Worm (Caenorhabditis elegans) whole organism, L3 larva: Measurements from ENCODE around the gene ZK455.5.

ENCODE experiments used
- R02D3.7 ChIP-seq: fragments of 150-350 bp; optimal IDR thresholded peaks from 2 replicates; lab custom pipeline; 2014; ENCODE audit warnings: missing biosample characterization, missing genetic modification characterization
- ama-1 ChIP-seq: fragments of 150-350 bp; optimal IDR thresholded peaks from 2 replicates; lab custom pipeline; 2018
- ceh-16 ChIP-seq: sonication (generic microtip); optimal IDR thresholded peaks from 2 replicates; lab custom pipeline; 2017; ENCODE audit warnings: missing biosample characterization, missing genetic modification characterization
- egl-27 ChIP-seq: sonication (generic microtip); optimal IDR thresholded peaks from 4 replicates; lab custom pipeline; 2017; ENCODE audit warnings: missing biosample characterization, missing genetic modification reagents, missing genetic modification characterization
- elt-2 ChIP-seq: sonication (generic microtip); optimal IDR thresholded peaks from 2 replicates; lab custom pipeline; 2016; ENCODE audit warnings: missing genetic modification reagents, mild to moderate bottlenecking, missing genetic modification characterization, missing compliant biosample characterization
- hmg-11 ChIP-seq: sonication (generic microtip); optimal IDR thresholded peaks from 2 replicates; lab custom pipeline; 2016; ENCODE audit warnings: missing genetic modification characterization, missing compliant biosample characterization
- lin-15B ChIP-seq: fragments of 150-350 bp; optimal IDR thresholded peaks from 2 replicates; lab custom pipeline; 2014; ENCODE audit warnings: missing biosample characterization, missing genetic modification characterization
- nfya-1 ChIP-seq: sonication (generic microtip); optimal IDR thresholded peaks from 2 replicates; lab custom pipeline; 2017; ENCODE audit warnings: missing genetic modification characterization, mild to moderate bottlenecking, missing compliant biosample characterization, antibody characterized with exemption, moderate library complexity; ENCODE audit not compliant: insufficient read depth
- nhr-11 ChIP-seq: fragments of 150-350 bp; optimal IDR thresholded peaks from 2 replicates; lab custom pipeline; 2014; ENCODE audit warnings: missing biosample characterization, missing genetic modification characterization
- nhr-28 ChIP-seq: fragments of 150-350 bp; optimal IDR thresholded peaks from 2 replicates; lab custom pipeline; 2014; ENCODE audit warnings: missing biosample characterization, missing genetic modification characterization
- pha-4 ChIP-seq: fragments of 150-350 bp; optimal IDR thresholded peaks from 2 replicates; lab custom pipeline; 2014; ENCODE audit warnings: missing biosample characterization, missing genetic modification reagents, missing genetic modification characterization
- pqm-1 ChIP-seq: fragments of 150-350 bp; optimal IDR thresholded peaks from 2 replicates; lab custom pipeline; 2017; ENCODE audit warnings: missing biosample characterization, missing genetic modification characterization, inconsistent platforms
- unc-39 ChIP-seq: sonication (generic microtip); optimal IDR thresholded peaks from 4 replicates; lab custom pipeline; 2017; ENCODE audit warnings: missing biosample characterization, missing genetic modification characterization
- ztf-11 ChIP-seq: fragments of 150-350 bp; optimal IDR thresholded peaks from 2 replicates; lab custom pipeline; 2014; ENCODE audit warnings: missing biosample characterization, missing genetic modification characterization

- no peak for TF ChIP-seq nfya-1 (tag; lab: Kevin White, UChicago)
- TF ChIP-seq nhr-28 = no peak
- no peak for TF ChIP-seq egl-27 (tag; lab: Kevin White, UChicago)
- no peak for TF ChIP-seq unc-39 (tag; lab: Kevin White, UChicago)
- TF ChIP-seq lin-15B (tag; lab: Kevin White, UChicago) = no peak
- TF ChIP-seq elt-2 (tag; lab: Kevin White, UChicago) = no peak
- no peak for TF ChIP-seq ama-1
- TF ChIP-seq ztf-11 = no peak
- no peak for TF ChIP-seq nhr-11 (tag; lab: Kevin White, UChicago)
- TF ChIP-seq pha-4 = no peak
- no peak for TF ChIP-seq hmg-11 (tag; lab: Kevin White, UChicago)
- no peak for TF ChIP-seq ceh-16 (tag; lab: Kevin White, UChicago)
- no peak for TF ChIP-seq pqm-1
- no peak for TF ChIP-seq R02D3.7 (tag; lab: Kevin White, UChicago)
Observed at ce11 chrX:11281148-11281547, 45.6 kb downstream of the ZK455.5 start, which contains the start of gene F38B2.6.
